Fruit fly (Drosophila melanogaster) whole organism, embryonic: ENCODE data around the gene CG10660.

Experiments
- Atf6 ChIP-seq: fragments of 200-800 bp; sonication (Bioruptor generic); IDR thresholded peaks from 2 replicates; pipeline ENCODE4 v1.3.6; 2022; ENCODE audit warnings: missing biosample characterization, missing genetic modification characterization
- Bgb ChIP-seq: fragments of 200-800 bp; sonication (Bioruptor generic); IDR thresholded peaks from 2 replicates; pipeline ENCODE4 v1.3.6; 2022; ENCODE audit warnings: missing biosample characterization, missing genetic modification characterization; ENCODE audit not compliant: partially characterized antibody
- CG11696 ChIP-seq: fragments of 200-800 bp; sonication (Bioruptor generic); IDR thresholded peaks from 2 replicates; pipeline ENCODE4 v1.3.6; 2022; ENCODE audit warnings: missing biosample characterization, missing genetic modification characterization
- CG15601 ChIP-seq: fragments of 200-800 bp; sonication (Bioruptor generic); optimal IDR thresholded peaks from 3 replicates; lab custom pipeline; 2019; ENCODE audit warnings: missing biosample characterization, mild to moderate bottlenecking, missing genetic modification characterization, moderate library complexity
- CG1602 ChIP-seq: fragments of 200-800 bp; sonication (Bioruptor generic); optimal IDR thresholded peaks from 3 replicates; lab custom pipeline; 2016; ENCODE audit warnings: missing biosample characterization, missing genetic modification characterization
- CG16813 ChIP-seq: fragments of 200-800 bp; sonication (Bioruptor generic); IDR thresholded peaks from 3 replicates; pipeline ENCODE4 v1.3.6; 2022; ENCODE audit warnings: missing biosample characterization, missing genetic modification characterization; ENCODE audit not compliant: partially characterized antibody
- CG17186 ChIP-seq: fragments of 200-800 bp; sonication (Bioruptor generic); optimal IDR thresholded peaks from 3 replicates; lab custom pipeline; 2017; ENCODE audit warnings: missing biosample characterization, missing genetic modification reagents, missing genetic modification characterization
- CG18011 ChIP-seq: fragments of 200-800 bp; sonication (Bioruptor generic); optimal IDR thresholded peaks from 2 replicates; lab custom pipeline; 2017; ENCODE audit warnings: missing biosample characterization, missing genetic modification characterization, mild to moderate bottlenecking, moderate library complexity, missing genotype
- CG30020 ChIP-seq: fragments of 200-800 bp; optimal IDR thresholded peaks from 2 replicates; lab custom pipeline; 2019; ENCODE audit warnings: missing biosample characterization, mild to moderate bottlenecking, missing genetic modification characterization, moderate library complexity
- CG3163 ChIP-seq: fragments of 200-800 bp; sonication (Bioruptor generic); optimal IDR thresholded peaks from 3 replicates; lab custom pipeline; 2016; ENCODE audit warnings: missing biosample characterization, missing genetic modification characterization
- CG32532 ChIP-seq: fragments of 200-800 bp; sonication (Bioruptor generic); IDR thresholded peaks from 2 replicates; pipeline ENCODE4 v1.3.6; 2022; ENCODE audit warnings: missing biosample characterization, missing genetic modification characterization
- CG4730 ChIP-seq: fragments of 200-800 bp; sonication (Bioruptor generic); IDR thresholded peaks from 2 replicates; pipeline ENCODE4 v1.3.6; 2022; ENCODE audit warnings: missing biosample characterization, missing genetic modification characterization
- CG8281 ChIP-seq: fragments of 200-800 bp; sonication (Bioruptor generic); optimal IDR thresholded peaks from 2 replicates; lab custom pipeline; 2018; ENCODE audit warnings: missing biosample characterization, mild to moderate bottlenecking, missing genetic modification characterization, moderate library complexity
- CHES-1-like ChIP-seq: fragments of 200-800 bp; sonication (Bioruptor generic); optimal IDR thresholded peaks from 2 replicates; lab custom pipeline; 2016; ENCODE audit warnings: missing biosample characterization, missing genetic modification characterization
- Chrac-16 ChIP-seq: fragments of 200-800 bp; sonication (Bioruptor generic); optimal IDR thresholded peaks from 3 replicates; lab custom pipeline; 2016; ENCODE audit warnings: missing biosample characterization, missing genetic modification characterization
- Doc3 ChIP-seq: fragments of 200-800 bp; sonication (Bioruptor generic); IDR thresholded peaks from 3 replicates; pipeline ENCODE4 v1.3.6; 2022; ENCODE audit warnings: missing biosample characterization, missing genetic modification characterization; ENCODE audit not compliant: partially characterized antibody
- Gug ChIP-seq: fragments of 200-800 bp; sonication (Bioruptor generic); IDR thresholded peaks from 4 replicates; pipeline ENCODE4 v1.3.6; 2022; ENCODE audit warnings: missing biosample characterization, missing genetic modification characterization
- MBD-R2 ChIP-seq: fragments of 200-800 bp; sonication (Bioruptor generic); IDR thresholded peaks from 2 replicates; pipeline ENCODE4 v1.3.6; 2022; ENCODE audit warnings: missing biosample characterization, missing genetic modification characterization
- MTF-1 ChIP-seq: fragments of 200-800 bp; sonication (Bioruptor generic); optimal IDR thresholded peaks from 2 replicates; lab custom pipeline; 2018; ENCODE audit warnings: missing biosample characterization, mild to moderate bottlenecking, missing genetic modification characterization, borderline replicate concordance
- Oli ChIP-seq: fragments of 200-800 bp; sonication (Bioruptor generic); optimal IDR thresholded peaks from 2 replicates; lab custom pipeline; 2018; ENCODE audit warnings: missing biosample characterization, mild to moderate bottlenecking, missing genetic modification characterization, moderate library complexity
- Poxn ChIP-seq: fragments of 200-800 bp; sonication (Bioruptor generic); IDR thresholded peaks from 2 replicates; pipeline ENCODE4 v1.3.6; 2022; ENCODE audit warnings: missing biosample characterization, missing genetic modification characterization
- Ravus ChIP-seq: fragments of 200-800 bp; sonication (Bioruptor generic); IDR thresholded peaks from 2 replicates; pipeline ENCODE4 v1.3.6; 2022; ENCODE audit warnings: missing biosample characterization, missing genetic modification characterization
- Rx ChIP-seq: fragments of 200-800 bp; sonication (Bioruptor generic); IDR thresholded peaks from 2 replicates; pipeline ENCODE4 v1.3.6; 2022; ENCODE audit warnings: missing biosample characterization, missing genetic modification characterization
- bigmax ChIP-seq: fragments of 200-800 bp; sonication (Bioruptor generic); optimal IDR thresholded peaks from 2 replicates; lab custom pipeline; 2018; ENCODE audit warnings: missing biosample characterization, mild to moderate bottlenecking, missing genetic modification characterization
- br ChIP-seq: fragments of >200 bp; optimal IDR thresholded peaks from 2 replicates; lab custom pipeline; 2017
- btn ChIP-seq: fragments of 200-800 bp; sonication (Bioruptor generic); optimal IDR thresholded peaks from 2 replicates; lab custom pipeline; 2016; ENCODE audit warnings: missing biosample characterization, missing genetic modification characterization
- chinmo ChIP-seq: fragments of 200-800 bp; sonication (Bioruptor generic); IDR thresholded peaks from 4 replicates; pipeline ENCODE4 v1.3.6; 2022; ENCODE audit warnings: missing biosample characterization, missing genetic modification characterization; ENCODE audit not compliant: partially characterized antibody
- crc ChIP-seq: fragments of 200-800 bp; sonication (Bioruptor generic); optimal IDR thresholded peaks from 2 replicates; lab custom pipeline; 2016; ENCODE audit warnings: missing biosample characterization, missing genetic modification characterization
- ems ChIP-seq: fragments of 200-800 bp; sonication (Bioruptor generic); optimal IDR thresholded peaks from 3 replicates; lab custom pipeline; 2016; ENCODE audit warnings: missing biosample characterization, missing genetic modification characterization
- exex ChIP-seq: fragments of 200-800 bp; sonication (Bioruptor generic); optimal IDR thresholded peaks from 4 replicates; lab custom pipeline; 2018; ENCODE audit warnings: missing biosample characterization, mild to moderate bottlenecking, missing genetic modification characterization, moderate library complexity
- fd64A ChIP-seq: fragments of 200-800 bp; sonication (Bioruptor generic); optimal IDR thresholded peaks from 3 replicates; lab custom pipeline; 2018; ENCODE audit warnings: missing biosample characterization, mild to moderate bottlenecking, missing genetic modification characterization
- ftz-f1 ChIP-seq: fragments of 200-800 bp; sonication (Bioruptor generic); optimal IDR thresholded peaks from 2 replicates; lab custom pipeline; 2016; ENCODE audit warnings: missing biosample characterization, missing genetic modification characterization
- gem ChIP-seq: fragments of 200-800 bp; sonication (Bioruptor generic); optimal IDR thresholded peaks from 2 replicates; lab custom pipeline; 2019; ENCODE audit warnings: missing biosample characterization, mild to moderate bottlenecking, missing genetic modification characterization, moderate library complexity
- gsb ChIP-seq: fragments of 200-800 bp; sonication (Bioruptor generic); IDR thresholded peaks from 2 replicates; pipeline ENCODE4 v1.3.6; 2022; ENCODE audit warnings: missing biosample characterization, missing genetic modification characterization
- hb ChIP-seq: fragments of 200-800 bp; sonication (Bioruptor generic); IDR thresholded peaks from 3 replicates; pipeline ENCODE4 v1.3.6; 2022; ENCODE audit warnings: missing biosample characterization, missing genetic modification characterization; ENCODE audit not compliant: partially characterized antibody
- klu ChIP-seq: fragments of 200-800 bp; sonication (Bioruptor generic); IDR thresholded peaks from 2 replicates; pipeline ENCODE4 v1.3.6; 2022; ENCODE audit warnings: missing biosample characterization, missing genetic modification characterization
- lab ChIP-seq: fragments of 200-800 bp; sonication (Bioruptor generic); optimal IDR thresholded peaks from 3 replicates; lab custom pipeline; 2017; ENCODE audit warnings: missing biosample characterization, missing genetic modification characterization, mild to moderate bottlenecking, moderate library complexity, missing genetic modification reagents
- nerfin-1 ChIP-seq: fragments of 200-800 bp; sonication (Bioruptor generic); optimal IDR thresholded peaks from 3 replicates; lab custom pipeline; 2019; ENCODE audit warnings: missing biosample characterization, mild to moderate bottlenecking, missing genetic modification characterization, moderate library complexity
- onecut ChIP-seq: fragments of 200-800 bp; sonication (Bioruptor generic); IDR thresholded peaks from 2 replicates; pipeline ENCODE4 v1.3.6; 2022; ENCODE audit warnings: missing biosample characterization, missing genetic modification characterization
- pan ChIP-seq, 4 experiments: fragments of >200 bp in 3 of 4; fragments of 200-800 bp in 1 of 4; sonication (Bioruptor generic) in 1 of 4; optimal IDR thresholded peaks in 3 of 4; IDR thresholded peaks in 1 of 4; 2 replicates each; pipeline versions ENCODE4 v1.3.6 to Lab custom; 2017 to 2022; ENCODE audit warnings: missing biosample characterization in 2 of 4, missing genetic modification characterization in 2 of 4, mixed read lengths in 1 of 4
- ranshi ChIP-seq: fragments of 200-800 bp; sonication (Bioruptor generic); IDR thresholded peaks from 2 replicates; pipeline ENCODE4 v1.3.6; 2022; ENCODE audit warnings: missing biosample characterization, missing genetic modification characterization
- rib ChIP-seq: fragments of 200-800 bp; sonication (Bioruptor generic); IDR thresholded peaks from 2 replicates; pipeline ENCODE4 v1.3.6; 2022; ENCODE audit warnings: missing biosample characterization, missing genetic modification characterization
- sens-2 ChIP-seq: fragments of 200-800 bp; sonication (Bioruptor generic); IDR thresholded peaks from 2 replicates; pipeline ENCODE4 v1.3.6; 2022; ENCODE audit warnings: missing biosample characterization, missing genetic modification characterization
- sim ChIP-seq: fragments of 200-800 bp; sonication (Bioruptor generic); IDR thresholded peaks from 2 replicates; pipeline ENCODE4 v1.3.6; 2022; ENCODE audit warnings: missing biosample characterization, missing genetic modification characterization
- sima ChIP-seq: fragments of 200-800 bp; sonication (Bioruptor generic); optimal IDR thresholded peaks from 2 replicates; lab custom pipeline; 2016; ENCODE audit warnings: missing biosample characterization, missing genetic modification characterization
- sob ChIP-seq: fragments of 200-800 bp; sonication (Bioruptor generic); IDR thresholded peaks from 2 replicates; pipeline ENCODE4 v1.3.6; 2022; ENCODE audit warnings: missing biosample characterization, missing genetic modification characterization
- sug ChIP-seq: fragments of 200-800 bp; optimal IDR thresholded peaks from 2 replicates; lab custom pipeline; 2019; ENCODE audit warnings: missing biosample characterization, mild to moderate bottlenecking, missing genetic modification characterization, moderate library complexity
- tio ChIP-seq: fragments of 200-800 bp; sonication (Bioruptor generic); optimal IDR thresholded peaks from 2 replicates; lab custom pipeline; 2017; ENCODE audit warnings: missing biosample characterization, missing genetic modification characterization, inconsistent platforms
- tx ChIP-seq: fragments of 200-800 bp; sonication (Bioruptor generic); optimal IDR thresholded peaks from 2 replicates; lab custom pipeline; 2016; ENCODE audit warnings: missing biosample characterization, missing genetic modification characterization
- usp ChIP-seq: fragments of >200 bp; optimal IDR thresholded peaks from 2 replicates; lab custom pipeline; 2017; ENCODE audit warnings: missing biosample characterization, missing genetic modification characterization

CG10660 gene

DNA sequence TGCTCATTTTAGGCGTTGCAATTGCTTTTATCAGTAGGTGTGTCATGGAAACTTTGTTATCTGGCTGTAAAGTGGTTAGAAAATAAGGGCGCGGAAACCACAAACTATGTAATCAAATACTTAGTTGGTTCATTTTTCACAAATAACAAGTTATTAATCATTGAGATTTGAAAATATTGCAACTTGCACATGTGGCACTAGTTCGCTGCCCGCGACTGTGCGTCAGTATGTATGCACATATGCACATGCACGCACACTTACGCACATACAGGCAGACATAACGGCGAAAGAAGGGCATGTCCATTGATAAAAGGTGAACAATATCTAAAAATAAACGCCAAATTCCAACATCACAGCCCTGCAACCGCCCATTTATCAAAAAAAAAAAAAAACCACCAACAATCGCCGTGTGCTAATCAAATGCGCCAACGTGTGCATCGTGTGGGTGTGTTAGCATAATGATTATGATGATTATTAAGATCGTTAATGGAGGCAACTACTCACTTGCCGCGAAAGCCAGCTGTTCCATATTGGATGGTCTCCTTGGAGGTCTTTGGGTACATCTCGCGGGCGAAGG is 39.0 kb upstream of the CG10660 start:
- TF ChIP-seq hb (GFP tag; lab: Robert Waterston, UW) = no peak
- TF ChIP-seq nerfin-1 (tag; lab: Kevin White, UChicago) = peak; percentile 49
- peak; percentile 38 for TF ChIP-seq CG18011
- no peak for TF ChIP-seq MTF-1
- TF ChIP-seq CG11696 (GFP tag; lab: Robert Waterston, UW) = peak; percentile 97
- TF ChIP-seq CG1602 (GFP tag; lab: Kevin White, UChicago) = peak; percentile 3
- peak; percentile 63 for TF ChIP-seq Oli
- TF ChIP-seq chinmo (GFP tag; lab: Robert Waterston, UW) = no peak
- peak; percentile 0 for TF ChIP-seq fd64A (GFP tag; lab: Kevin White, UChicago)
- no peak for TF ChIP-seq sima (GFP tag; lab: Kevin White, UChicago)
- TF ChIP-seq tio = no peak
- TF ChIP-seq sim = no peak
- 0 out of 4 replicates have a peak, but pooled peaks have one; percentile 34 for TF ChIP-seq Gug (GFP tag; lab: Robert Waterston, UW)
- peak; percentile 13 for TF ChIP-seq Chrac-16 (GFP tag; lab: Kevin White, UChicago)
- no peak for TF ChIP-seq gsb
- peak; percentile 44 for TF ChIP-seq CG15601
- no peak for TF ChIP-seq tx
- TF ChIP-seq sug (tag; lab: Kevin White, UChicago) = no peak
- no peak for TF ChIP-seq Atf6 (GFP tag; lab: Robert Waterston, UW)
- no peak for TF ChIP-seq Doc3
- no peak for TF ChIP-seq exex
- TF ChIP-seq ranshi (GFP tag; lab: Robert Waterston, UW) = peak; percentile 17; the same call in 1 of the 2 replicates
- no peak for TF ChIP-seq ems (GFP tag; lab: Kevin White, UChicago)
- TF ChIP-seq pan (optimal IDR thresholded peaks at IDR 0.05; lab: Kevin White, UChicago) = no peak
- TF ChIP-seq pan (GFP tag; optimal IDR thresholded peaks at IDR 0.05 in 1 of 2, IDR thresholded peaks at IDR 0.05 in 1 of 2) = peak in 1 of 2 experiments; percentile 60
- no peak for TF ChIP-seq MBD-R2
- TF ChIP-seq Poxn (GFP tag; lab: Robert Waterston, UW) = no peak
- peak; percentile 22; the same call in 1 of the 2 replicates for TF ChIP-seq CG32532 (GFP tag; lab: Robert Waterston, UW)
- no peak for TF ChIP-seq br (lab: Kevin White, UChicago)
- TF ChIP-seq CHES-1-like (GFP tag; lab: Kevin White, UChicago) = no peak
- no peak for TF ChIP-seq usp
- peak; percentile 62 for TF ChIP-seq gem
- peak; percentile 35 for TF ChIP-seq onecut (GFP tag; lab: Robert Waterston, UW)
- TF ChIP-seq CG30020 (tag; lab: Kevin White, UChicago) = no peak
- no peak for TF ChIP-seq klu (GFP tag; lab: Robert Waterston, UW)
- TF ChIP-seq btn = no peak
- TF ChIP-seq CG16813 (GFP tag; lab: Robert Waterston, UW) = no peak
- TF ChIP-seq ftz-f1 (GFP tag; lab: Kevin White, UChicago) = no peak
- peak; percentile 22; the same call in 1 of the 2 replicates for TF ChIP-seq Rx (GFP tag; lab: Robert Waterston, UW)
- TF ChIP-seq Ravus (GFP tag; lab: Robert Waterston, UW) = no peak
- TF ChIP-seq CG3163 (GFP tag; lab: Kevin White, UChicago) = no peak
- peak; percentile 6; the same call in 1 of the 2 replicates for TF ChIP-seq CG4730 (GFP tag; lab: Robert Waterston, UW)
- no peak for TF ChIP-seq CG17186 (GFP tag; lab: Kevin White, UChicago)
- no peak for TF ChIP-seq CG8281 (tag; lab: Kevin White, UChicago)
- no peak for TF ChIP-seq crc (GFP tag; lab: Kevin White, UChicago)
- no peak for TF ChIP-seq sob (GFP tag; lab: Robert Waterston, UW)
- no peak for TF ChIP-seq Bgb (GFP tag; lab: Robert Waterston, UW)
- no peak for TF ChIP-seq rib
- no peak for TF ChIP-seq bigmax (GFP tag; lab: Kevin White, UChicago)
- TF ChIP-seq sens-2 (GFP tag; lab: Robert Waterston, UW) = 0 out of 2 replicates have a peak, but pooled peaks have one; percentile 19
- TF ChIP-seq lab = peak; percentile 60
